Fruit fly (Drosophila melanogaster) Kc167 (cell line): ENCODE data around the gene Lsd-1.

Source experiments
- Myc ChIP-seq: fragments of >200 bp; optimal IDR thresholded peaks from 2 replicates; lab custom pipeline; 2017; ENCODE audit warnings: missing external identifiers
- Sin3A ChIP-seq: fragments of >200 bp; optimal IDR thresholded peaks from 2 replicates; lab custom pipeline; 2018; ENCODE audit warnings: missing external identifiers
- h ChIP-seq: fragments of >200 bp; optimal IDR thresholded peaks from 3 replicates; lab custom pipeline; 2018; ENCODE audit warnings: missing external identifiers
- insv ChIP-seq: fragments of >200 bp; optimal IDR thresholded peaks from 3 replicates; lab custom pipeline; 2018; ENCODE audit warnings: missing external identifiers
- psq ChIP-seq: fragments of >200 bp; optimal IDR thresholded peaks from 2 replicates; lab custom pipeline; 2017; ENCODE audit warnings: missing external identifiers
- ttk ChIP-seq: sonication (Bioruptor generic); optimal IDR thresholded peaks from 2 replicates; lab custom pipeline; 2017; ENCODE audit warnings: missing external identifiers

Lsd-1 gene

DNA sequence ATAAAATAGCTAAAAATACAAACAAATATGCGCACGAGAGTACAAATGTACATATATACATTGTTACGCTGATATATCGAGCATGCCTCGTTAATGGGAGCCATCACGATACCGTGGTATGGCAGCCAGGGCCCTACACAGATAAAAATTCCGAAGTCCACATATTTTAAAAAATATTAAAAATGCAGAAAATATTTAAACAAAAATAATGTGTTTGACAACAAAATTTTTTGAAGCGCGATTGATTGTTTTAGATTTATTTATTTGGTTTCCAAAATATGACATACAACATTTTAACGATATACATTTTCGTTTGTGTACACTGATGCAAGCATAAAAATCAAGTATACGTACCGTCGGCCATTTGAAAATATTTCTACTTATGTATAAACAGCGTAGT is 36.9 kb upstream of the Lsd-1 start:
- TF ChIP-seq insv (lab: Kevin White, UChicago): no peak
- no peak for TF ChIP-seq psq
- TF ChIP-seq h (lab: Kevin White, UChicago): no peak
- TF ChIP-seq ttk: no peak
- TF ChIP-seq Sin3A (lab: Kevin White, UChicago): no peak
- TF ChIP-seq Myc (lab: Kevin White, UChicago): no peak

DNA sequence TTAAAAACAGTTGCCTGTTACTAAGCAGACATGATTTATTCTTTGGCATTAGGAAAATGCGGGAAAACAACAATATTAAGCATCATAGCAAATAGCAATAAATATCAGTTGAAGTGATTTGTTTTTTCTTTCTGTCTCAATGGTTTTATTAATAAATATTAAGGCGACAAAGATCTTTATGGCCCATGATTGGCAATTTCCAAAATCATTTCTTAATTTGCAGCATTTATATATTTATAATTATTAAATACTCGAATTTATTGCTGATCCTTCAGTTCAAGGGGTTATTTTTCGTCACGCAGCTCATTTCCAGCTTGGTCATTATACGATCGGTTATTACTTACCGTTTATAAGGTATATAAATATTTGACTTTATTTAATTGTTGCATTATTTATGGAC is 36.0 kb upstream of the Lsd-1 start:
- no peak for TF ChIP-seq insv (lab: Kevin White, UChicago)
- TF ChIP-seq Sin3A (lab: Kevin White, UChicago): no peak
- no peak for TF ChIP-seq h (lab: Kevin White, UChicago)
- no peak for TF ChIP-seq ttk
- no peak for TF ChIP-seq Myc (lab: Kevin White, UChicago)
- no peak for TF ChIP-seq psq

DNA sequence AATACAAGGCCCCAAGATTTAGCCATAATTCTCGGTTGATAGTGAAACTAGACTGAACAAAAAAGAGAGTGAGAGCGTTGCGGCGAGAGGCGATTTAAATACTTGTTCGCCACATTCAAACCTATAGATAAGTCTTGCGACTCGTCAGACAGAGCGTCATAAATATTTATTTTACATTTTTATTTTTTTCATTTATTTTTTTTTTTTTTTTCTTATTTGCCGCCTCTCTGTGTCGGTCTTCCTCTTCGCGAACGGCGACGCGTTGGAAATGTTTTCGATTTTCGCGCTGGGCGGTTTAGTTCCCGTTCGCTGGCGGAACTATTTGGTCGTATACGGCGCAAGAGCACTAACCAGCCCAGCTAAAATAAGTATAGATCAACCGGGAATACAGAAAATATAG is 35.6 kb upstream of the Lsd-1 start:
- TF ChIP-seq psq (no peak), ttk (no peak), h (lab: Kevin White, UChicago) (no peak), Sin3A (lab: Kevin White, UChicago) (no peak), insv (lab: Kevin White, UChicago) (no peak), Myc (lab: Kevin White, UChicago) (no peak)

DNA sequence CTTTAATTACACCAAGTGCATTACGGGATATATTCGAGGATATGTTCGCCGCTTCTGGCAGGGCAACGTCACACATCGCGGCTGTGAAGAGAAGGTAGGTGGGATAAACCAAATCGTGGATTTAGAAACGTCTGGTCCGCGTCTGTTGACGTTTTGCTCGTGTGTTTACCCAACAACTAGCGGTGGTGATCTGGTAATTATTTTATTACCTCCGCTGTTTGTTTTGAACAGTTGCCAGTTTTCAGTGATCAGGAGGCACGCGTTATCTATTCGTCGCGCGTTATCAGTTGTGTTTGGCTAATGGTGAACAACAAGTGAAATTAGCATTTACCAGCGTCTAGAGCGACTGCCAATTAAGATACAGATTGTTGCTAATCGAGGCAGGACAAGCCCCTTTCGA is 34.6 kb upstream of the Lsd-1 start:
- TF ChIP-seq Myc (lab: Kevin White, UChicago) (no peak), Sin3A (lab: Kevin White, UChicago) (no peak), ttk (no peak), h (lab: Kevin White, UChicago) (no peak), psq (no peak), insv (lab: Kevin White, UChicago) (no peak)

dm6 chr3R:23729632-23730471 is 33.8 kb upstream of the Lsd-1 start:
- TF ChIP-seq insv (lab: Kevin White, UChicago): no peak
- no peak for TF ChIP-seq h (lab: Kevin White, UChicago)
- no peak for TF ChIP-seq Sin3A (lab: Kevin White, UChicago)
- no peak for TF ChIP-seq Myc (lab: Kevin White, UChicago)
- no peak for TF ChIP-seq ttk
- TF ChIP-seq psq: no peak

DNA sequence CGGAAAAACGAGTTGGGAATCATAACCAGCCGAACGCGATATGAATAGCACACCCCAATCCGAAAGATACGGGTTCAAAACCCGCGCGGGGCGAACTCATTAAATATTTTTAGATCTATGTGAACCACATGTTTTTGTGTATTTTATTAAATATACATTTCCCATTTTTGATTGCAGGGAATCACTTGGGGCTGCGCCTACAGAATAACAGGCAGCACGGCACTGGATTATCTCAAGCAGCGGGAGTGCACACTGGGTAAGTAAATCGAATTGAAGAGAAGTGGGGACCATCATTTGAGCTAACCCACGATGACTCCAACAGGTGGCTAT is 33.2 kb upstream of the Lsd-1 start:
- no peak for TF ChIP-seq ttk
- no peak for TF ChIP-seq h (lab: Kevin White, UChicago)
- no peak for TF ChIP-seq Sin3A (lab: Kevin White, UChicago)
- no peak for TF ChIP-seq insv (lab: Kevin White, UChicago)
- TF ChIP-seq Myc (lab: Kevin White, UChicago): no peak
- no peak for TF ChIP-seq psq

DNA sequence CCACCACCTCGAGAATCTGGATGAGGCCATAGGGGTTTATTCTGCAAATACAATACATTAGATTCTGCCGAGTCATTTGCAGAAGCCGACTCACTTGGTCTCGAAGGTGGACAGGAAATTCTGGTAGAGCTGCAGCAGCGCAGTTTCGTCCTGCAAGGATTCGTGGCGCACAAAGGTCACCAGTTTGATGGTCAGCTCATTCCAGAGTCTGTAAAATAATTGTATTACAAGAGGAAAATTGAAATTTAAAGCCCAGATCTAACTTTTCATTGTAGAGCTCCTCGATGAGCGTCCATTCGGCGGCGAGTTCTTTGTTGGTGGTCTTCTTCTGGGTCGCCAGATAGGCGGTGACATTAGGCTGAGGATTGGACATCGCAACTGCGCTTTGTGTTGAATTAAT is 31.1 kb upstream of the Lsd-1 start:
- TF ChIP-seq h (lab: Kevin White, UChicago): no peak
- TF ChIP-seq Myc (lab: Kevin White, UChicago): no peak
- TF ChIP-seq psq: no peak
- TF ChIP-seq insv (lab: Kevin White, UChicago): no peak
- TF ChIP-seq Sin3A (lab: Kevin White, UChicago): no peak
- no peak for TF ChIP-seq ttk

- TF ChIP-seq ttk: no peak
- peak; percentile 83 for TF ChIP-seq psq
Measured at dm6 chr3R:23732990-23733512, 30.6 kb upstream of the Lsd-1 start, which contains the start of the genes Hmgcr and Rpn9. Gene Hmgcr, plus strand, starts transcription at chr3R:23733324. Gene Rpn9, minus strand, starts transcription at chr3R:23733462.

dm6 chr3R:23733771-23734170 is 29.9 kb upstream of the Lsd-1 start:
- no peak for TF ChIP-seq psq
- TF ChIP-seq Myc (lab: Kevin White, UChicago): no peak
- TF ChIP-seq ttk: no peak
- no peak for TF ChIP-seq Sin3A (lab: Kevin White, UChicago)
- TF ChIP-seq insv (lab: Kevin White, UChicago): no peak

dm6 chr3R:23734573-23735404 is 28.9 kb upstream of the Lsd-1 start:
- no peak for TF ChIP-seq Myc (lab: Kevin White, UChicago)
- TF ChIP-seq psq: no peak
- TF ChIP-seq ttk: no peak
- no peak for TF ChIP-seq insv (lab: Kevin White, UChicago)
- no peak for TF ChIP-seq h (lab: Kevin White, UChicago)
- no peak for TF ChIP-seq Sin3A (lab: Kevin White, UChicago)

- TF ChIP-seq ttk (no peak), Myc (lab: Kevin White, UChicago) (no peak), h (lab: Kevin White, UChicago) (no peak), psq (no peak), Sin3A (lab: Kevin White, UChicago) (no peak), insv (lab: Kevin White, UChicago) (no peak)
Measured at dm6 chr3R:23735648-23736047, 28.0 kb upstream of the Lsd-1 start.

DNA sequence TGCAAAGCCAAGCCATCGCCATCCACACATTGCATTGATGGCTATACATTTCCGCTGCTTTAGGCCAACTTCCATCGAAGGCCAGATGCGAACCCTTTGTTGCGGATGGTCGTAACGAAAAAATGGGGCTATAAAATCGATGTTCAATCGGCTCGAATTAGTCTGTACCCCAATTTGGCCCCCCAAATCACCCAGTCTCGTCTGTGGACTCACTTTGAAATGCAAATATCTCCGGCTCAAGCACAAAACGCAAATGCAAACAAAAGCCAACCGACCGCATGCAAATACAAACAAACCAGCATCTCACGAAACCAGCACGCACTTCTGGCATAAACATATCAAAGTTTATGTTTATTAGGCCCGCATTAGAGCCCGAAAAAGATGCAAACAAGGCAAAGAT is 27.3 kb upstream of the Lsd-1 start:
- no peak for TF ChIP-seq psq
- no peak for TF ChIP-seq Sin3A (lab: Kevin White, UChicago)
- no peak for TF ChIP-seq h (lab: Kevin White, UChicago)
- no peak for TF ChIP-seq insv (lab: Kevin White, UChicago)
- no peak for TF ChIP-seq Myc (lab: Kevin White, UChicago)
- TF ChIP-seq ttk: no peak
